Worm (Caenorhabditis elegans) whole organism, L4 larva: ENCODE results near the gene csq-1.
A peak's percentile ranks its signal among the peaks of the same experiment; 100 is the strongest.

Source experiments
- D1046.2 ChIP-seq: fragments of 200-800 bp; sonication (Bioruptor generic); IDR thresholded peaks from 2 replicates; pipeline ENCODE4 v1.3.6; 2022; ENCODE audit warnings: missing genetic modification characterization, missing compliant biosample characterization
- F10B5.3 ChIP-seq: sonication (generic microtip); optimal IDR thresholded peaks from 2 replicates; lab custom pipeline; 2016; ENCODE audit warnings: mild to moderate bottlenecking, missing genetic modification characterization, missing compliant biosample characterization
- F26F4.8 ChIP-seq: fragments of 200-800 bp; sonication (Bioruptor generic); conservative IDR thresholded peaks from 2 replicates; pipeline ENCODE4 v1.3.6; 2022; ENCODE audit warnings: missing genetic modification characterization, missing compliant biosample characterization
- Y75B8A.6 ChIP-seq: fragments of 200-800 bp; sonication (Bioruptor generic); IDR thresholded peaks from 2 replicates; pipeline ENCODE4 v1.3.6; 2022; ENCODE audit warnings: missing genetic modification reagents, missing genetic modification characterization, missing compliant biosample characterization
- aha-1 ChIP-seq: fragments of 150-350 bp; peaks from one replicate; lab custom pipeline; 2014; ENCODE audit warnings: missing biosample characterization, missing genetic modification characterization
- attf-4 ChIP-seq: sonication (generic microtip); optimal IDR thresholded peaks from 3 replicates; lab custom pipeline; 2017; ENCODE audit warnings: missing biosample characterization, missing genetic modification characterization
- ceh-32 ChIP-seq: sonication (generic microtip); optimal IDR thresholded peaks from 2 replicates; lab custom pipeline; 2016; ENCODE audit warnings: mild to moderate bottlenecking, missing genetic modification characterization, missing compliant biosample characterization; ENCODE audit not compliant: poor library complexity
- ceh-62 ChIP-seq: sonication (generic microtip); optimal IDR thresholded peaks from 2 replicates; lab custom pipeline; 2017; ENCODE audit warnings: missing biosample characterization, missing genetic modification characterization
- ces-1 ChIP-seq: fragments of 150-350 bp; sonication (generic microtip); optimal IDR thresholded peaks from 4 replicates; lab custom pipeline; 2014; ENCODE audit warnings: missing biosample characterization, missing genetic modification reagents, missing genetic modification characterization
- daf-16 ChIP-seq, 3 experiments: sonication (generic microtip); optimal IDR thresholded peaks; 2 replicates each; lab custom pipeline; 2016 to 2017; ENCODE audit warnings: missing genetic modification characterization in 3 of 3, missing genetic modification reagents in 3 of 3, mild to moderate bottlenecking in 2 of 3, missing compliant biosample characterization in 2 of 3, missing biosample characterization in 1 of 3, moderate library complexity in 1 of 3
- daf-8 ChIP-seq: fragments of 200-800 bp; sonication (Bioruptor generic); IDR thresholded peaks from 2 replicates; pipeline ENCODE4 v1.3.6; 2022; ENCODE audit warnings: missing genetic modification characterization, missing compliant biosample characterization
- dmd-6 ChIP-seq: fragments of 200-800 bp; sonication (Bioruptor generic); IDR thresholded peaks from 2 replicates; pipeline ENCODE4 v1.3.6; 2022; ENCODE audit warnings: missing genetic modification reagents, missing genetic modification characterization, missing compliant biosample characterization
- egl-27 ChIP-seq: sonication (generic microtip); optimal IDR thresholded peaks from 3 replicates; lab custom pipeline; 2017; ENCODE audit warnings: missing biosample characterization, missing genetic modification reagents, missing genetic modification characterization
- fos-1 ChIP-seq: fragments of 150-350 bp; optimal IDR thresholded peaks from 2 replicates; lab custom pipeline; 2014; ENCODE audit warnings: missing biosample characterization, missing genetic modification characterization
- gei-8 ChIP-seq: fragments of 200-800 bp; sonication (Bioruptor generic); optimal IDR thresholded peaks from 2 replicates; lab custom pipeline; 2018; ENCODE audit warnings: mild to moderate bottlenecking, missing genetic modification characterization, missing compliant biosample characterization
- hif-1 ChIP-seq, 2 experiments: sonication (generic microtip); optimal IDR thresholded peaks; 2 replicates each; lab custom pipeline; 2016 to 2017; ENCODE audit warnings: missing compliant biosample characterization in 2 of 2, missing genetic modification characterization in 2 of 2, missing genetic modification reagents in 2 of 2, missing genotype in 2 of 2, mild to moderate bottlenecking in 1 of 2
- lin-1 ChIP-seq: fragments of 200-800 bp; sonication (Bioruptor generic); IDR thresholded peaks from 2 replicates; pipeline ENCODE4 v1.3.6; 2022; ENCODE audit warnings: missing genetic modification reagents, missing genetic modification characterization, missing compliant biosample characterization
- lin-13 ChIP-seq: fragments of 150-350 bp; optimal IDR thresholded peaks from 2 replicates; lab custom pipeline; 2014; ENCODE audit warnings: missing biosample characterization, missing genetic modification reagents, missing genetic modification characterization
- lin-15B ChIP-seq: fragments of 150-350 bp; sonication (generic microtip); optimal IDR thresholded peaks from 3 replicates; lab custom pipeline; 2014; ENCODE audit warnings: missing biosample characterization, missing genetic modification characterization
- lin-29 ChIP-seq: fragments of 200-800 bp; sonication (Bioruptor generic); IDR thresholded peaks from 2 replicates; pipeline ENCODE4 v1.3.6; 2022; ENCODE audit warnings: missing genetic modification reagents, missing genetic modification characterization, missing compliant biosample characterization
- lin-39 ChIP-seq: fragments of 150-350 bp; optimal IDR thresholded peaks from 2 replicates; lab custom pipeline; 2014; ENCODE audit warnings: missing biosample characterization, missing genetic modification reagents, missing genetic modification characterization
- madf-5 ChIP-seq, 2 experiments: fragments of 200-800 bp; sonication (Bioruptor generic); IDR thresholded peaks; 2 replicates each; pipeline ENCODE4 v1.3.6; 2022; ENCODE audit warnings: missing compliant biosample characterization in 2 of 2, missing genetic modification characterization in 2 of 2
- madf-9 ChIP-seq: fragments of 200-800 bp; sonication (Bioruptor generic); conservative IDR thresholded peaks from 2 replicates; pipeline ENCODE4 v1.3.6; 2022; ENCODE audit warnings: missing genetic modification reagents, missing genetic modification characterization, missing compliant biosample characterization
- mxl-2 ChIP-seq: fragments of 200-800 bp; sonication (Bioruptor generic); conservative IDR thresholded peaks from 2 replicates; pipeline ENCODE4 v1.3.6; 2022; ENCODE audit warnings: missing genetic modification reagents, missing genetic modification characterization, missing compliant biosample characterization
- nhr-102 ChIP-seq: sonication (generic microtip); optimal IDR thresholded peaks from 2 replicates; lab custom pipeline; 2016; ENCODE audit warnings: mild to moderate bottlenecking, missing genetic modification characterization, moderate library complexity, missing compliant biosample characterization
- nhr-11 ChIP-seq: fragments of 150-350 bp; optimal IDR thresholded peaks from 2 replicates; lab custom pipeline; 2014; ENCODE audit warnings: missing biosample characterization, missing genetic modification characterization
- nhr-6 ChIP-seq: fragments of 150-350 bp; optimal IDR thresholded peaks from 2 replicates; lab custom pipeline; 2014; ENCODE audit warnings: missing biosample characterization, missing genetic modification characterization
- pha-4 ChIP-seq, 2 experiments: fragments of 150-350 bp in 1 of 2; fragments of 200-800 bp in 1 of 2; sonication (Bioruptor generic) in 1 of 2; IDR thresholded peaks in 1 of 2; optimal IDR thresholded peaks in 1 of 2; 2 replicates each; pipeline versions ENCODE4 v1.3.6 to Lab custom; 2014 to 2022; ENCODE audit warnings: missing genetic modification characterization in 2 of 2, missing genetic modification reagents in 2 of 2, missing biosample characterization in 1 of 2, missing compliant biosample characterization in 1 of 2
- pqm-1 ChIP-seq: sonication (generic microtip); optimal IDR thresholded peaks from 2 replicates; lab custom pipeline; 2017; ENCODE audit warnings: missing biosample characterization, missing genetic modification characterization
- rbr-2 ChIP-seq: sonication (generic microtip); optimal IDR thresholded peaks from 2 replicates; lab custom pipeline; 2016; ENCODE audit warnings: missing genotype, missing genetic modification characterization, missing compliant biosample characterization
- saeg-2 ChIP-seq: fragments of 200-800 bp; sonication (Bioruptor generic); IDR thresholded peaks from 2 replicates; pipeline ENCODE4 v1.3.6; 2022; ENCODE audit warnings: missing genetic modification reagents, missing genetic modification characterization, missing compliant biosample characterization
- snpc-1.2 ChIP-seq: fragments of 200-800 bp; sonication (Bioruptor generic); IDR thresholded peaks from 2 replicates; pipeline ENCODE4 v1.3.6; 2022; ENCODE audit warnings: missing genetic modification reagents, missing genetic modification characterization, missing compliant biosample characterization
- spr-3 ChIP-seq: fragments of 200-800 bp; sonication (Bioruptor generic); optimal IDR thresholded peaks from 2 replicates; lab custom pipeline; 2018; ENCODE audit warnings: mild to moderate bottlenecking, missing genetic modification characterization, missing compliant biosample characterization
- unc-130 ChIP-seq: sonication (generic microtip); optimal IDR thresholded peaks from 2 replicates; lab custom pipeline; 2016; ENCODE audit warnings: missing genetic modification reagents, missing genetic modification characterization, missing compliant biosample characterization
- unc-62 ChIP-seq, 3 experiments: fragments of 150-350 bp in 1 of 3; sonication (generic microtip); optimal IDR thresholded peaks in 2 of 3; peaks in 1 of 3; 1 replicate in 1 of 3; 2 replicates in 2 of 3; lab custom pipeline; 2014 to 2017; ENCODE audit warnings: missing biosample characterization in 3 of 3, missing genetic modification characterization in 3 of 3, missing genetic modification reagents in 3 of 3, missing genotype in 1 of 3
- zip-11 ChIP-seq: fragments of 200-800 bp; sonication (Bioruptor generic); IDR thresholded peaks from 2 replicates; pipeline ENCODE4 v1.3.6; 2022; ENCODE audit warnings: missing genetic modification characterization, missing compliant biosample characterization
- zip-2 ChIP-seq: fragments of 150-350 bp; optimal IDR thresholded peaks from 2 replicates; lab custom pipeline; 2014; ENCODE audit warnings: missing biosample characterization, missing genetic modification characterization

Gene csq-1

DNA sequence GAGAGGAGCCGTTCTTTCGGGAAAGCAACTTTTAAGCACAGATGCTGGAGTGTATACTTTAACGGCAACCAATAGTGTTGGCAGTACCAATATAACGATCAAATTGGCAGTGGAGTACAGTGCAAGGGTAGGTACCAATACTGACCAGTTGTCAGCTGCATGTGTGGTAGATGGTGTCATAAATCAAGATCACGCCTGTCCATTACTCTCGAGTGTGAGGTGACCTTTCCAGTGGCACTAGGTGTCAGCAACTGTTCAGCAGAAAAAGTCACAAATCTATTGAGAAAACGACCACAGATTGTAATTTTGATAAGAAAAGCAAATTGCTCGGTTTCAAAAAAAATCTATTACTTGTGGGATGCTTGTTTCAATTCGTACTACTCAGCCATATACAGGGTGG is 25.2 kb upstream of the csq-1 start:
- no peak for TF ChIP-seq unc-62 (GFP tag; optimal IDR thresholded peaks at IDR 0.05 in 1 of 2; lab: Kevin White, UChicago)
- no peak for TF ChIP-seq unc-62 (tag; optimal IDR thresholded peaks at IDR 0.05; lab: Kevin White, UChicago)

- TF ChIP-seq ceh-32 (tag; lab: Kevin White, UChicago), result no peak
- no peak for TF ChIP-seq lin-1 (GFP tag; lab: Robert Waterston, UW)
- no peak for TF ChIP-seq saeg-2
- no peak for TF ChIP-seq nhr-6 (tag; lab: Kevin White, UChicago)
- no peak for TF ChIP-seq nhr-102 (tag; lab: Kevin White, UChicago)
- no peak for TF ChIP-seq daf-16 (GFP tag; optimal IDR thresholded peaks at IDR 0.05; lab: Kevin White, UChicago)
- no peak for TF ChIP-seq daf-16 (tag; optimal IDR thresholded peaks at IDR 0.05; lab: Kevin White, UChicago)
- TF ChIP-seq snpc-1.2, result no peak
- TF ChIP-seq hif-1 (tag; optimal IDR thresholded peaks at IDR 0.05; lab: Kevin White, UChicago), result no peak
- no peak for TF ChIP-seq daf-8 (GFP tag; lab: Robert Waterston, UW)
- no peak for TF ChIP-seq fos-1
- no peak for TF ChIP-seq ceh-62
- TF ChIP-seq ces-1 (GFP tag; lab: Kevin White, UChicago), result no peak
- no peak for TF ChIP-seq zip-2 (tag; lab: Kevin White, UChicago)
These were observed 22.8 kb upstream of the csq-1 start for ce11 chrX:14661918-14662317.

ce11 chrX:14662460-14662859 is 22.2 kb upstream of the csq-1 start:
- TF ChIP-seq unc-62 (GFP tag; optimal IDR thresholded peaks at IDR 0.05 in 1 of 2; lab: Kevin White, UChicago) (peak in 1 of 2 experiments; percentile 12), unc-62 (tag; optimal IDR thresholded peaks at IDR 0.05; lab: Kevin White, UChicago) (no peak), F26F4.8 (GFP tag; lab: Robert Waterston, UW) (no peak), snpc-1.2 (no peak)

ce11 chrX:14664028-14664427 is 20.6 kb upstream of the csq-1 start, which contains the start of gene C26G2.2:
Gene C26G2.2, plus strand, starts transcription at chrX:14664328.
- TF ChIP-seq unc-62 (GFP tag; optimal IDR thresholded peaks at IDR 0.05 in 1 of 2; lab: Kevin White, UChicago), result peak in 1 of 2 experiments; percentile 71
- TF ChIP-seq unc-62 (tag; optimal IDR thresholded peaks at IDR 0.05; lab: Kevin White, UChicago), result no peak
- TF ChIP-seq gei-8, result no peak

DNA sequence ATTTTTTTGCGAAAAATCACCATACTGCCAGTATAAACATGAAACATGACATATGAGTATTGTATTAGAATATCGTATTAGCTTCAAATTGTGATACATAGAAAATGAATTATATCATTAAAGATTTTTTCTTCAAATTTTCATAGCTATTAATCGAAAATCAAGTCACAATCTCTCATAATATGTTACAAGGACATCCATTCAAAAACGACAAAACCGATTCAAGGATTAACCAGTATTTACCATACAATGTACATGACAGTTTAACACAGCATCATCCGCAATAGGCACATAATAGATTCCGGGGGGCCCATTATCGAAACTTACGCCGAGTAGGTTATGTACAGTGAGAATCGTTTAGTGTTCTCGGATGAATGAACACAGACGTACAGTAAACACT is 13.4 kb upstream of the csq-1 start:
- TF ChIP-seq snpc-1.2 (no peak), aha-1 (tag; lab: Kevin White, UChicago) (peak; percentile 87), unc-62 (GFP tag; optimal IDR thresholded peaks at IDR 0.05 in 1 of 2; lab: Kevin White, UChicago) (peak in 1 of 2 experiments; percentile 55), unc-62 (tag; optimal IDR thresholded peaks at IDR 0.05; lab: Kevin White, UChicago) (no peak)

ce11 chrX:14674028-14674427 is 10.6 kb upstream of the csq-1 start, which contains the start of gene slt-1:
Gene slt-1, plus strand, starts transcription at chrX:14674328.
- TF ChIP-seq attf-4 (tag; lab: Kevin White, UChicago) (no peak), nhr-11 (tag; lab: Kevin White, UChicago) (peak; percentile 33)

- TF ChIP-seq zip-11 (GFP tag; lab: Robert Waterston, UW), result no peak
- TF ChIP-seq dmd-6 (GFP tag; lab: Robert Waterston, UW), result peak; percentile 33; the same call in 1 of the 2 replicates
- no peak for TF ChIP-seq nhr-11 (tag; lab: Kevin White, UChicago)
- no peak for TF ChIP-seq Y75B8A.6
- TF ChIP-seq D1046.2 (GFP tag; lab: Robert Waterston, UW), result no peak
- TF ChIP-seq spr-3 (GFP tag; lab: Kevin White, UChicago), result no peak
- no peak for TF ChIP-seq lin-13
- TF ChIP-seq nhr-6 (tag; lab: Kevin White, UChicago), result no peak
- TF ChIP-seq rbr-2, result no peak
- TF ChIP-seq pha-4 (GFP tag; IDR thresholded peaks at IDR 0.05; lab: Robert Waterston, UW), result peak; percentile 81
- no peak for TF ChIP-seq pha-4 (tag; optimal IDR thresholded peaks at IDR 0.05; lab: Kevin White, UChicago)
- no peak for TF ChIP-seq mxl-2
- TF ChIP-seq lin-15B, result no peak
- no peak for TF ChIP-seq lin-29 (GFP tag; lab: Robert Waterston, UW)
- no peak for TF ChIP-seq pqm-1 (tag; lab: Kevin White, UChicago)
- TF ChIP-seq unc-130 (GFP tag; lab: Kevin White, UChicago), result no peak
- no peak for TF ChIP-seq egl-27
- no peak for TF ChIP-seq madf-9 (GFP tag; lab: Robert Waterston, UW)
- 0 out of 4 replicates have a peak, but pooled peaks of 1 of the 2 experiments have one; percentile 42 for TF ChIP-seq madf-5 (GFP tag; IDR thresholded peaks at IDR 0.05; lab: Robert Waterston, UW)
- no peak for TF ChIP-seq lin-39 (tag; lab: Kevin White, UChicago)
- peak; percentile 9 to 47 for TF ChIP-seq daf-16 (GFP tag; optimal IDR thresholded peaks at IDR 0.05; lab: Kevin White, UChicago)
- TF ChIP-seq daf-16 (tag; optimal IDR thresholded peaks at IDR 0.05; lab: Kevin White, UChicago), result no peak
- TF ChIP-seq F10B5.3 (tag; lab: Kevin White, UChicago), result no peak
- no peak for TF ChIP-seq saeg-2
These were observed 5.7 kb upstream of the csq-1 start for ce11 chrX:14678983-14679382.
